Worm (Caenorhabditis elegans) whole organism, L4 larva: ENCODE data around the gene let-653.

Experiments
- T20F7.1 ChIP-seq: fragments of 200-800 bp; sonication (Bioruptor generic); optimal IDR thresholded peaks from 2 replicates; lab custom pipeline; 2018; ENCODE audit warnings: mild to moderate bottlenecking, missing genetic modification characterization, missing compliant biosample characterization
- ZK337.2 ChIP-seq: fragments of 200-800 bp; sonication (Bioruptor generic); IDR thresholded peaks from 2 replicates; pipeline ENCODE4 v1.3.6; 2022; ENCODE audit warnings: missing genetic modification reagents, missing genetic modification characterization, missing compliant biosample characterization
- aha-1 ChIP-seq: fragments of 150-350 bp; peaks from one replicate; lab custom pipeline; 2014; ENCODE audit warnings: missing biosample characterization, missing genetic modification characterization
- aly-2 ChIP-seq: sonication (generic microtip); optimal IDR thresholded peaks from 2 replicates; lab custom pipeline; 2018; ENCODE audit warnings: missing biosample characterization, missing genetic modification characterization
- dmd-8 ChIP-seq: fragments of 200-800 bp; sonication (Bioruptor generic); IDR thresholded peaks from 2 replicates; pipeline ENCODE4 v1.3.6; 2022; ENCODE audit warnings: missing genetic modification characterization, missing compliant biosample characterization
- egl-27 ChIP-seq: sonication (generic microtip); optimal IDR thresholded peaks from 3 replicates; lab custom pipeline; 2017; ENCODE audit warnings: missing biosample characterization, missing genetic modification reagents, missing genetic modification characterization
- jun-1 ChIP-seq: fragments of 150-350 bp; optimal IDR thresholded peaks from 2 replicates; lab custom pipeline; 2014; ENCODE audit warnings: missing biosample characterization, missing genetic modification reagents, missing genetic modification characterization
- lin-29 ChIP-seq: fragments of 200-800 bp; sonication (Bioruptor generic); IDR thresholded peaks from 2 replicates; pipeline ENCODE4 v1.3.6; 2022; ENCODE audit warnings: missing genetic modification reagents, missing genetic modification characterization, missing compliant biosample characterization
- lsy-2 ChIP-seq, 2 experiments: fragments of 150-350 bp in 1 of 2; sonication (generic microtip) in 1 of 2; optimal IDR thresholded peaks; 2 replicates each; lab custom pipeline; 2014 to 2017; ENCODE audit warnings: missing biosample characterization in 2 of 2, missing genetic modification characterization in 2 of 2
- madf-9 ChIP-seq: fragments of 200-800 bp; sonication (Bioruptor generic); conservative IDR thresholded peaks from 2 replicates; pipeline ENCODE4 v1.3.6; 2022; ENCODE audit warnings: missing genetic modification reagents, missing genetic modification characterization, missing compliant biosample characterization
- pqm-1 ChIP-seq: sonication (generic microtip); optimal IDR thresholded peaks from 2 replicates; lab custom pipeline; 2017; ENCODE audit warnings: missing biosample characterization, missing genetic modification characterization
- zag-1 ChIP-seq: fragments of 150-350 bp; optimal IDR thresholded peaks from 2 replicates; lab custom pipeline; 2014; ENCODE audit warnings: missing biosample characterization, missing genetic modification characterization

ce11 chrIV:11917886-11918285 is 32.5 kb downstream of the let-653 start:
- TF ChIP-seq pqm-1 = peak; percentile 71
- no peak for TF ChIP-seq zag-1 (tag; lab: Kevin White, UChicago)
- no peak for TF ChIP-seq egl-27 (tag; lab: Kevin White, UChicago)
- TF ChIP-seq dmd-8 (GFP tag; lab: Robert Waterston, UW) = no peak
- TF ChIP-seq aly-2 = no peak
- TF ChIP-seq T20F7.1 = peak; percentile 12
- no peak for TF ChIP-seq ZK337.2 (GFP tag; lab: Robert Waterston, UW)
- TF ChIP-seq madf-9 (GFP tag; lab: Robert Waterston, UW) = no peak
- no peak for TF ChIP-seq jun-1 (tag; lab: Kevin White, UChicago)
- TF ChIP-seq aha-1 = peak; percentile 1
- no peak for TF ChIP-seq lin-29 (GFP tag; lab: Robert Waterston, UW)
- no peak for TF ChIP-seq lsy-2 (tag; optimal IDR thresholded peaks at IDR 0.05; lab: Kevin White, UChicago)
